Worm (Caenorhabditis elegans) whole organism, young adult: ENCODE results near the gene Y41E3.6.
A peak's percentile ranks its signal among the peaks of the same experiment; 100 is the strongest.

ENCODE experiments used
- C17E4.6 ChIP-seq: fragments of 200-800 bp; sonication (Bioruptor generic); IDR thresholded peaks from 2 replicates; pipeline ENCODE4 v1.3.6; 2022; ENCODE audit warnings: missing genetic modification reagents, missing genetic modification characterization, missing compliant biosample characterization
- F33H1.4 ChIP-seq: fragments of 200-800 bp; sonication (Bioruptor generic); IDR thresholded peaks from 2 replicates; pipeline ENCODE4 v1.3.6; 2022; ENCODE audit warnings: missing genetic modification reagents, missing genetic modification characterization, missing compliant biosample characterization
- F49E8.2 ChIP-seq: sonication (generic microtip); optimal IDR thresholded peaks from 3 replicates; lab custom pipeline; 2017; ENCODE audit warnings: missing genetic modification characterization, mild to moderate bottlenecking, missing compliant biosample characterization, antibody characterized with exemption, moderate library complexity; ENCODE audit not compliant: insufficient read depth
- F55B11.4 ChIP-seq: sonication (generic microtip); optimal IDR thresholded peaks from 2 replicates; lab custom pipeline; 2016; ENCODE audit warnings: missing compliant biosample characterization, missing genetic modification characterization, borderline replicate concordance; ENCODE audit not compliant: insufficient read depth
- F57A8.1 ChIP-seq: fragments of 200-800 bp; sonication (Bioruptor generic); optimal IDR thresholded peaks from 2 replicates; lab custom pipeline; 2018; ENCODE audit warnings: mild to moderate bottlenecking, missing genetic modification characterization, moderate library complexity, missing compliant biosample characterization
- K11D2.4 ChIP-seq: fragments of 200-800 bp; sonication (Bioruptor generic); IDR thresholded peaks from 2 replicates; pipeline ENCODE4 v1.3.6; 2022; ENCODE audit warnings: missing genetic modification reagents, missing genetic modification characterization, missing compliant biosample characterization
- T07F8.4 ChIP-seq: sonication (generic microtip); optimal IDR thresholded peaks from 2 replicates; lab custom pipeline; 2016; ENCODE audit warnings: mild to moderate bottlenecking, missing genetic modification characterization, moderate library complexity, missing compliant biosample characterization
- ZK185.1 ChIP-seq: sonication (generic microtip); optimal IDR thresholded peaks from 2 replicates; lab custom pipeline; 2016; ENCODE audit warnings: mild to moderate bottlenecking, missing genetic modification characterization, missing compliant biosample characterization; ENCODE audit not compliant: poor library complexity, severe bottlenecking
- akir-1 ChIP-seq: fragments of 200-800 bp; sonication (Bioruptor generic); optimal IDR thresholded peaks from 2 replicates; lab custom pipeline; 2018; ENCODE audit warnings: mild to moderate bottlenecking, missing genetic modification characterization, moderate library complexity, missing compliant biosample characterization
- aptf-2 ChIP-seq: fragments of 200-800 bp; sonication (Bioruptor generic); conservative IDR thresholded peaks from 2 replicates; pipeline ENCODE4 v1.3.6; 2022; ENCODE audit warnings: missing genetic modification reagents, missing genetic modification characterization, missing compliant biosample characterization
- athp-1 ChIP-seq: sonication (generic microtip); optimal IDR thresholded peaks from 2 replicates; lab custom pipeline; 2017; ENCODE audit warnings: mild to moderate bottlenecking, missing genetic modification characterization, missing compliant biosample characterization
- attf-6 ChIP-seq: fragments of 200-800 bp; sonication (Bioruptor generic); IDR thresholded peaks from 2 replicates; pipeline ENCODE4 v1.3.6; 2022; ENCODE audit warnings: missing genetic modification reagents, missing genetic modification characterization, missing compliant biosample characterization
- cebp-2 ChIP-seq: fragments of 200-800 bp; sonication (Bioruptor generic); IDR thresholded peaks from 2 replicates; pipeline ENCODE4 v1.3.6; 2022; ENCODE audit warnings: missing genetic modification characterization, missing compliant biosample characterization
- ceh-58 ChIP-seq: fragments of 200-800 bp; sonication (Bioruptor generic); IDR thresholded peaks from 2 replicates; pipeline ENCODE4 v1.3.6; 2022; ENCODE audit warnings: missing genetic modification characterization, missing compliant biosample characterization
- ceh-91 ChIP-seq: fragments of 200-800 bp; sonication (Bioruptor generic); IDR thresholded peaks from 2 replicates; pipeline ENCODE4 v1.3.6; 2022; ENCODE audit warnings: missing genetic modification reagents, missing genetic modification characterization, missing compliant biosample characterization
- die-1 ChIP-seq: sonication (generic microtip); optimal IDR thresholded peaks from 2 replicates; lab custom pipeline; 2016; ENCODE audit warnings: missing genotype, mild to moderate bottlenecking, missing genetic modification characterization, missing compliant biosample characterization
- dpff-1 ChIP-seq: sonication (generic microtip); optimal IDR thresholded peaks from 2 replicates; lab custom pipeline; 2017; ENCODE audit warnings: mild to moderate bottlenecking, missing genetic modification characterization, missing compliant biosample characterization
- efl-1 ChIP-seq: fragments of 150-350 bp; optimal IDR thresholded peaks from 2 replicates; lab custom pipeline; 2014; ENCODE audit warnings: missing biosample characterization, missing genetic modification reagents, missing genetic modification characterization
- egrh-3 ChIP-seq: fragments of 200-800 bp; sonication (Bioruptor generic); IDR thresholded peaks from 2 replicates; pipeline ENCODE4 v1.3.6; 2022; ENCODE audit warnings: missing genetic modification reagents, missing genetic modification characterization, missing compliant biosample characterization
- ekl-4 ChIP-seq: fragments of 200-800 bp; sonication (Bioruptor generic); IDR thresholded peaks from 2 replicates; pipeline ENCODE4 v1.3.6; 2022; ENCODE audit warnings: missing genetic modification reagents, missing genetic modification characterization, missing compliant biosample characterization
- hsf-1 ChIP-seq: fragments of 200-800 bp; sonication (Bioruptor generic); IDR thresholded peaks from 2 replicates; pipeline ENCODE4 v1.3.6; 2022; ENCODE audit warnings: missing genetic modification reagents, missing genetic modification characterization, missing compliant biosample characterization
- lin-35 ChIP-seq, 3 experiments: fragments of 150-350 bp in 2 of 3; sonication (generic microtip) in 1 of 3; optimal IDR thresholded peaks; 2 replicates each; lab custom pipeline; 2014 to 2018; ENCODE audit warnings: missing biosample characterization in 3 of 3, missing genetic modification characterization in 3 of 3, missing genetic modification reagents in 3 of 3
- lin-40 ChIP-seq: sonication (generic microtip); optimal IDR thresholded peaks from 2 replicates; lab custom pipeline; 2016; ENCODE audit warnings: missing genetic modification characterization, mild to moderate bottlenecking, missing compliant biosample characterization, missing genotype, missing genetic modification reagents
- lin-54 ChIP-seq: fragments of 200-800 bp; sonication (Bioruptor generic); optimal IDR thresholded peaks from 2 replicates; lab custom pipeline; 2018; ENCODE audit warnings: mild to moderate bottlenecking, missing genetic modification characterization, missing compliant biosample characterization
- mcd-1 ChIP-seq: fragments of 200-800 bp; sonication (Bioruptor generic); IDR thresholded peaks from 2 replicates; pipeline ENCODE4 v1.3.6; 2022; ENCODE audit warnings: missing genetic modification reagents, missing genetic modification characterization, missing compliant biosample characterization
- nfya-1 ChIP-seq: sonication (generic microtip); optimal IDR thresholded peaks from 2 replicates; lab custom pipeline; 2017; ENCODE audit warnings: antibody characterized with exemption, missing compliant biosample characterization, missing genetic modification characterization, borderline replicate concordance; ENCODE audit not compliant: insufficient read depth
- nhr-179 ChIP-seq: sonication (generic microtip); optimal IDR thresholded peaks from 2 replicates; lab custom pipeline; 2016; ENCODE audit warnings: mild to moderate bottlenecking, missing genetic modification characterization, missing compliant biosample characterization
- nhr-80 ChIP-seq: sonication (generic microtip); optimal IDR thresholded peaks from 2 replicates; lab custom pipeline; 2016; ENCODE audit warnings: missing genetic modification characterization, missing compliant biosample characterization
- rec-8 ChIP-seq, 2 experiments: sonication (generic microtip); optimal IDR thresholded peaks; 2 replicates each; lab custom pipeline; 2016; ENCODE audit warnings: mild to moderate bottlenecking in 2 of 2, missing genetic modification characterization in 2 of 2, missing genetic modification reagents in 2 of 2, missing genotype in 2 of 2, missing biosample characterization in 1 of 2, missing compliant biosample characterization in 1 of 2, moderate library complexity in 1 of 2
- repo-1 ChIP-seq: sonication (generic microtip); optimal IDR thresholded peaks from 2 replicates; lab custom pipeline; 2017; ENCODE audit warnings: mild to moderate bottlenecking, missing genetic modification characterization, missing compliant biosample characterization
- sea-2 ChIP-seq: fragments of 200-800 bp; sonication (Bioruptor generic); IDR thresholded peaks from 2 replicates; pipeline ENCODE4 v1.3.6; 2022; ENCODE audit warnings: missing genetic modification characterization, missing compliant biosample characterization
- snpc-1.1 ChIP-seq: sonication (generic microtip); optimal IDR thresholded peaks from 2 replicates; lab custom pipeline; 2017; ENCODE audit warnings: missing genetic modification characterization, mild to moderate bottlenecking, missing compliant biosample characterization, antibody characterized with exemption, moderate library complexity, missing genotype, missing genetic modification reagents; ENCODE audit not compliant: insufficient read depth
- snpc-4 ChIP-seq, 5 experiments: fragments of 150-350 bp in 1 of 5; sonication (generic microtip) in 4 of 5; optimal IDR thresholded peaks; 2 replicates each; lab custom pipeline; 2014 to 2018; ENCODE audit warnings: missing genetic modification characterization in 5 of 5, missing biosample characterization in 3 of 5, antibody characterized with exemption in 2 of 5, mild to moderate bottlenecking in 2 of 5, missing compliant biosample characterization in 2 of 5, missing genotype in 2 of 5, moderate library complexity in 2 of 5, missing genetic modification reagents in 1 of 5
- somi-1 ChIP-seq: fragments of 200-800 bp; sonication (Bioruptor generic); optimal IDR thresholded peaks from 2 replicates; lab custom pipeline; 2018; ENCODE audit warnings: mild to moderate bottlenecking, missing genetic modification characterization, missing compliant biosample characterization
- ztf-28 ChIP-seq: fragments of 200-800 bp; sonication (Bioruptor generic); IDR thresholded peaks from 2 replicates; pipeline ENCODE4 v1.3.6; 2022; ENCODE audit warnings: missing genetic modification reagents, missing genetic modification characterization, missing compliant biosample characterization
- ztf-3 ChIP-seq: fragments of 200-800 bp; sonication (Bioruptor generic); optimal IDR thresholded peaks from 2 replicates; lab custom pipeline; 2018; ENCODE audit warnings: mild to moderate bottlenecking, missing genetic modification characterization, missing compliant biosample characterization
- ztf-6 ChIP-seq: fragments of 200-800 bp; sonication (Bioruptor generic); IDR thresholded peaks from 2 replicates; pipeline ENCODE4 v1.3.6; 2022; ENCODE audit warnings: missing genetic modification reagents, missing genetic modification characterization, missing compliant biosample characterization

The Y41E3.6 gene

ce11 chrIV:15039477-15039876 is 32.9 kb downstream of the Y41E3.6 start, which contains the start of gene hrpu-1 (continued):
- TF ChIP-seq ZK185.1 (peak; percentile 62), ztf-28 (GFP tag; lab: Robert Waterston, UW) (no peak), hsf-1 (GFP tag; lab: Robert Waterston, UW) (peak; percentile 71), snpc-1.1 (tag; lab: Kevin White, UChicago) (peak; percentile 8), akir-1 (GFP tag; lab: Kevin White, UChicago) (no peak), lin-40 (tag; lab: Kevin White, UChicago) (peak; percentile 81), efl-1 (peak; percentile 88), nfya-1 (no peak), athp-1 (tag; lab: Kevin White, UChicago) (peak; percentile 73), ceh-91 (GFP tag; lab: Robert Waterston, UW) (peak; percentile 23; the same call in 1 of the 2 replicates), K11D2.4 (GFP tag; lab: Robert Waterston, UW) (peak; percentile 66; the same call in 1 of the 2 replicates), mcd-1 (peak; percentile 87), ztf-3 (no peak), ceh-58 (no peak), snpc-4 (GFP tag; optimal IDR thresholded peaks at IDR 0.05; lab: Kevin White, UChicago) (peak; percentile 79), snpc-4 (tag; optimal IDR thresholded peaks at IDR 0.05; lab: Kevin White, UChicago) (peak; percentile 75 to 96 (median 87)), egrh-3 (no peak), rec-8 (tag; optimal IDR thresholded peaks at IDR 0.05; lab: Kevin White, UChicago) (no peak), nhr-179 (no peak), F33H1.4 (peak; percentile 82), ekl-4 (GFP tag; lab: Robert Waterston, UW) (peak; percentile 86), die-1 (tag; lab: Kevin White, UChicago) (no peak), repo-1 (tag; lab: Kevin White, UChicago) (peak; percentile 74), somi-1 (GFP tag; lab: Kevin White, UChicago) (no peak), nhr-80 (tag; lab: Kevin White, UChicago) (peak; percentile 25), F57A8.1 (GFP tag; lab: Kevin White, UChicago) (no peak), attf-6 (peak; percentile 95), C17E4.6 (GFP tag; lab: Robert Waterston, UW) (0 out of 2 replicates have a peak, but pooled peaks have one; percentile 19), ztf-6 (GFP tag; lab: Robert Waterston, UW) (no peak), cebp-2 (peak; percentile 96; the same call in 1 of the 2 replicates), sea-2 (GFP tag; lab: Robert Waterston, UW) (no peak), F49E8.2 (peak; percentile 90), F55B11.4 (tag; lab: Kevin White, UChicago) (no peak), aptf-2 (GFP tag; lab: Robert Waterston, UW) (no peak), dpff-1 (tag; lab: Kevin White, UChicago) (no peak), lin-35 (GFP tag; optimal IDR thresholded peaks at IDR 0.05; lab: Kevin White, UChicago) (peak in 2 of 3 experiments; percentile 79 to 93), T07F8.4 (tag; lab: Kevin White, UChicago) (no peak), lin-54 (GFP tag; lab: Kevin White, UChicago) (peak; percentile 97)

- TF ChIP-seq nfya-1 (no peak), egrh-3 (peak; percentile 7; the same call in 1 of the 2 replicates)
These were observed 34.5 kb downstream of the Y41E3.6 start for ce11 chrIV:15041124-15041523.
